Fruit fly (Drosophila melanogaster) whole organism, embryonic: Measurements from ENCODE around the gene CG7879.
A peak's percentile ranks its signal among the peaks of the same experiment; 100 is the strongest.

Experiments used
- Atf3 ChIP-seq: fragments of 200-800 bp; sonication (Bioruptor generic); optimal IDR thresholded peaks from 3 replicates; lab custom pipeline; 2016; ENCODE audit warnings: missing biosample characterization, missing genetic modification characterization
- CG10209 ChIP-seq: fragments of 200-800 bp; sonication (Bioruptor generic); optimal IDR thresholded peaks from 3 replicates; lab custom pipeline; 2017; ENCODE audit warnings: missing biosample characterization, mild to moderate bottlenecking, missing genetic modification characterization, missing genetic modification reagents
- CG10654 ChIP-seq: fragments of 200-800 bp; sonication (Bioruptor generic); optimal IDR thresholded peaks from 2 replicates; lab custom pipeline; 2016; ENCODE audit warnings: missing biosample characterization, missing genetic modification characterization
- CG11085 ChIP-seq: fragments of 200-800 bp; sonication (Bioruptor generic); IDR thresholded peaks from 2 replicates; pipeline ENCODE4 v1.3.6; 2022; ENCODE audit warnings: missing biosample characterization, missing genetic modification characterization
- CG11560 ChIP-seq: fragments of 200-800 bp; sonication (Bioruptor generic); IDR thresholded peaks from 3 replicates; pipeline ENCODE4 v1.3.6; 2022; ENCODE audit warnings: missing biosample characterization, missing genetic modification characterization
- CG12071 ChIP-seq: fragments of 200-800 bp; sonication (Bioruptor generic); optimal IDR thresholded peaks from 3 replicates; lab custom pipeline; 2018; ENCODE audit warnings: missing biosample characterization, mild to moderate bottlenecking, missing genetic modification characterization
- CG13624 ChIP-seq: fragments of 200-800 bp; sonication (Bioruptor generic); optimal IDR thresholded peaks from 2 replicates; lab custom pipeline; 2016; ENCODE audit warnings: missing biosample characterization, missing genetic modification characterization
- CG14667 ChIP-seq: fragments of 200-800 bp; sonication (Bioruptor generic); IDR thresholded peaks from 2 replicates; pipeline ENCODE4 v1.3.6; 2022; ENCODE audit warnings: missing biosample characterization, missing genetic modification characterization
- CG17385 ChIP-seq: fragments of 200-800 bp; sonication (Bioruptor generic); optimal IDR thresholded peaks from 3 replicates; lab custom pipeline; 2018; ENCODE audit warnings: missing biosample characterization, mild to moderate bottlenecking, missing genetic modification characterization
- CG1832 ChIP-seq: fragments of 200-800 bp; sonication (Bioruptor generic); optimal IDR thresholded peaks from 2 replicates; lab custom pipeline; 2017; ENCODE audit warnings: missing biosample characterization, mild to moderate bottlenecking, missing genetic modification characterization, inconsistent platforms
- CG18476 ChIP-seq: fragments of 200-800 bp; sonication (Bioruptor generic); optimal IDR thresholded peaks from 2 replicates; lab custom pipeline; 2016; ENCODE audit warnings: missing biosample characterization, mild to moderate bottlenecking, missing genetic modification characterization
- CG2678 ChIP-seq: fragments of 200-800 bp; sonication (Bioruptor generic); optimal IDR thresholded peaks from 3 replicates; lab custom pipeline; 2019; ENCODE audit warnings: missing biosample characterization, mild to moderate bottlenecking, missing genetic modification characterization, moderate library complexity
- CG3726 ChIP-seq: fragments of 200-800 bp; sonication (Bioruptor generic); IDR thresholded peaks from 3 replicates; pipeline ENCODE4, ENCODE4 v1.3.6; 2022; ENCODE audit warnings: missing biosample characterization, missing genetic modification characterization
- CG4328 ChIP-seq: fragments of 200-800 bp; sonication (Bioruptor generic); optimal IDR thresholded peaks from 3 replicates; lab custom pipeline; 2017; ENCODE audit warnings: missing biosample characterization, missing genetic modification reagents, missing genetic modification characterization
- CG6254 ChIP-seq: fragments of 200-800 bp; sonication (Bioruptor generic); optimal IDR thresholded peaks from 3 replicates; lab custom pipeline; 2017; ENCODE audit warnings: mild to moderate bottlenecking, missing biosample characterization, missing genetic modification reagents, missing genetic modification characterization
- CG6854 ChIP-seq: fragments of 200-800 bp; sonication (Bioruptor generic); optimal IDR thresholded peaks from 3 replicates; lab custom pipeline; 2017; ENCODE audit warnings: missing biosample characterization, mild to moderate bottlenecking, missing genetic modification characterization
- Drgx ChIP-seq: fragments of 200-800 bp; sonication (Bioruptor generic); IDR thresholded peaks from 2 replicates; pipeline ENCODE4 v1.3.6; 2022; ENCODE audit warnings: missing biosample characterization, missing genetic modification characterization
- E2f2 ChIP-seq: fragments of 200-800 bp; sonication (Bioruptor generic); IDR thresholded peaks from 2 replicates; pipeline ENCODE4 v1.3.6; 2022; ENCODE audit warnings: missing biosample characterization, missing genetic modification characterization
- Fer3 ChIP-seq: fragments of 200-800 bp; sonication (Bioruptor generic); optimal IDR thresholded peaks from 2 replicates; lab custom pipeline; 2018; ENCODE audit warnings: missing biosample characterization, mild to moderate bottlenecking, missing genetic modification characterization, moderate library complexity
- Gsc ChIP-seq: fragments of 200-800 bp; sonication (Bioruptor generic); IDR thresholded peaks from 2 replicates; pipeline ENCODE4 v1.3.6; 2022; ENCODE audit warnings: missing biosample characterization, missing genetic modification characterization
- H2.0 ChIP-seq: fragments of 200-800 bp; sonication (Bioruptor generic); IDR thresholded peaks from 2 replicates; pipeline ENCODE4 v1.3.6; 2022; ENCODE audit warnings: missing biosample characterization, missing genetic modification characterization
- HLH4C ChIP-seq: fragments of 200-800 bp; sonication (Bioruptor generic); IDR thresholded peaks from 3 replicates; pipeline ENCODE4 v1.3.6; 2022; ENCODE audit warnings: missing biosample characterization, missing genetic modification characterization; ENCODE audit not compliant: partially characterized antibody
- Lhr ChIP-seq: fragments of 200-800 bp; sonication (Bioruptor generic); optimal IDR thresholded peaks from 3 replicates; lab custom pipeline; 2017; ENCODE audit warnings: mild to moderate bottlenecking, missing biosample characterization, missing genetic modification reagents, missing genetic modification characterization
- Max ChIP-seq: fragments of 200-800 bp; sonication (Bioruptor generic); optimal IDR thresholded peaks from 2 replicates; lab custom pipeline; 2016; ENCODE audit warnings: missing biosample characterization, mild to moderate bottlenecking, missing genetic modification characterization
- Mes4 ChIP-seq: fragments of 200-800 bp; sonication (Bioruptor generic); optimal IDR thresholded peaks from 2 replicates; lab custom pipeline; 2016; ENCODE audit warnings: missing biosample characterization, missing genetic modification characterization
- NC2α ChIP-seq: fragments of 200-800 bp; sonication (Bioruptor generic); optimal IDR thresholded peaks from 2 replicates; lab custom pipeline; 2016; ENCODE audit warnings: missing biosample characterization, missing genetic modification characterization
- Neu2 ChIP-seq: fragments of 200-800 bp; sonication (Bioruptor generic); optimal IDR thresholded peaks from 3 replicates; lab custom pipeline; 2016; ENCODE audit warnings: missing biosample characterization, missing genetic modification characterization, borderline replicate concordance
- TFAM ChIP-seq: fragments of 200-800 bp; sonication (Bioruptor generic); optimal IDR thresholded peaks from 2 replicates; lab custom pipeline; 2017; ENCODE audit warnings: missing biosample characterization, missing genetic modification characterization, inconsistent platforms
- cad ChIP-seq: fragments of >200 bp; optimal IDR thresholded peaks from 2 replicates; lab custom pipeline; 2017; ENCODE audit warnings: missing biosample characterization, missing genetic modification characterization
- cas ChIP-seq: fragments of 200-800 bp; sonication (Bioruptor generic); IDR thresholded peaks from 2 replicates; pipeline ENCODE4 v1.3.6; 2022; ENCODE audit warnings: missing biosample characterization, missing genetic modification characterization
- cg ChIP-seq: fragments of 200-800 bp; sonication (Bioruptor generic); optimal IDR thresholded peaks from 3 replicates; lab custom pipeline; 2019; ENCODE audit warnings: missing biosample characterization, mild to moderate bottlenecking, missing genetic modification characterization, moderate library complexity
- chinmo ChIP-seq: fragments of 200-800 bp; sonication (Bioruptor generic); IDR thresholded peaks from 4 replicates; pipeline ENCODE4 v1.3.6; 2022; ENCODE audit warnings: missing biosample characterization, missing genetic modification characterization; ENCODE audit not compliant: partially characterized antibody
- ci ChIP-seq: fragments of 200-800 bp; sonication (Bioruptor generic); IDR thresholded peaks from 3 replicates; pipeline ENCODE4 v1.3.6; 2022; ENCODE audit warnings: missing biosample characterization, missing genetic modification characterization
- corto ChIP-seq: fragments of 200-800 bp; sonication (Bioruptor generic); optimal IDR thresholded peaks from 2 replicates; lab custom pipeline; 2016; ENCODE audit warnings: missing biosample characterization, mild to moderate bottlenecking, missing genetic modification characterization, moderate library complexity
- croc ChIP-seq: fragments of 200-800 bp; sonication (Bioruptor generic); conservative IDR thresholded peaks from 3 replicates; pipeline ENCODE4 v1.3.6; 2022; ENCODE audit warnings: missing biosample characterization, missing genetic modification characterization
- exex ChIP-seq: fragments of 200-800 bp; sonication (Bioruptor generic); optimal IDR thresholded peaks from 4 replicates; lab custom pipeline; 2018; ENCODE audit warnings: missing biosample characterization, mild to moderate bottlenecking, missing genetic modification characterization, moderate library complexity
- fd102C ChIP-seq: fragments of 200-800 bp; sonication (Bioruptor generic); optimal IDR thresholded peaks from 2 replicates; lab custom pipeline; 2018; ENCODE audit warnings: missing biosample characterization, mild to moderate bottlenecking, missing genetic modification characterization, moderate library complexity
- mld ChIP-seq: fragments of 200-800 bp; sonication (Bioruptor generic); IDR thresholded peaks from 3 replicates; pipeline ENCODE4 v1.3.6; 2022; ENCODE audit warnings: missing biosample characterization, missing genetic modification characterization; ENCODE audit not compliant: partially characterized antibody
- peb ChIP-seq: fragments of 200-800 bp; sonication (Bioruptor generic); IDR thresholded peaks from 2 replicates; pipeline ENCODE4 v1.3.6; 2022; ENCODE audit warnings: missing biosample characterization, missing genetic modification characterization
- phol ChIP-seq: fragments of 200-800 bp; sonication (Bioruptor generic); optimal IDR thresholded peaks from 3 replicates; lab custom pipeline; 2018; ENCODE audit warnings: missing biosample characterization, mild to moderate bottlenecking, missing genetic modification characterization, moderate library complexity
- pnt ChIP-seq: fragments of 200-800 bp; sonication (Bioruptor generic); optimal IDR thresholded peaks from 3 replicates; lab custom pipeline; 2016; ENCODE audit warnings: missing biosample characterization, missing genetic modification characterization
- pzg ChIP-seq: fragments of 200-800 bp; sonication (Bioruptor generic); optimal IDR thresholded peaks from 3 replicates; lab custom pipeline; 2018; ENCODE audit warnings: missing biosample characterization, mild to moderate bottlenecking, missing genetic modification characterization, moderate library complexity
- sens ChIP-seq: fragments of 200-800 bp; sonication (Bioruptor generic); peaks from one replicate; lab custom pipeline; 2016; ENCODE audit warnings: missing biosample characterization, missing genetic modification characterization
- sisA ChIP-seq: fragments of 200-800 bp; sonication (Bioruptor generic); IDR thresholded peaks from 2 replicates; pipeline ENCODE4 v1.3.6; 2022; ENCODE audit warnings: missing biosample characterization, missing genetic modification characterization
- slbo ChIP-seq: fragments of 200-800 bp; sonication (Bioruptor generic); IDR thresholded peaks from 2 replicates; pipeline ENCODE4 v1.3.6; 2022; ENCODE audit warnings: missing biosample characterization, missing genetic modification characterization
- sr ChIP-seq: fragments of 200-800 bp; sonication (Bioruptor generic); IDR thresholded peaks from 3 replicates; pipeline ENCODE4 v1.3.6; 2022; ENCODE audit warnings: missing biosample characterization, missing genetic modification characterization
- stc ChIP-seq: fragments of 200-800 bp; sonication (Bioruptor generic); IDR thresholded peaks from 2 replicates; pipeline ENCODE4 v1.3.6; 2022; ENCODE audit warnings: missing biosample characterization, missing genetic modification characterization
- zen ChIP-seq: fragments of 200-800 bp; sonication (Bioruptor generic); optimal IDR thresholded peaks from 3 replicates; lab custom pipeline; 2018; ENCODE audit warnings: missing biosample characterization, mild to moderate bottlenecking, missing genetic modification characterization, moderate library complexity

Gene CG7879

dm6 chr3L:1536487-1537337 lies 31.7 kb downstream of the CG7879 start, which contains the start of the genes CG12091 and pns (continued):
- no peak for TF ChIP-seq CG1832 (GFP tag; lab: Kevin White, UChicago)
- TF ChIP-seq mld (GFP tag; lab: Robert Waterston, UW), result no peak
- TF ChIP-seq CG11560, result 0 out of 3 replicates have a peak, but pooled peaks have one; percentile 10
- no peak for TF ChIP-seq Gsc (GFP tag; lab: Robert Waterston, UW)
- no peak for TF ChIP-seq CG3726 (GFP tag; lab: Robert Waterston, UW)
- TF ChIP-seq H2.0 (GFP tag; lab: Robert Waterston, UW), result peak; percentile 77
- TF ChIP-seq CG13624 (GFP tag; lab: Kevin White, UChicago), result peak; percentile 77
- TF ChIP-seq Drgx (GFP tag; lab: Robert Waterston, UW), result no peak
- peak; percentile 47; the same call in 1 of the 2 replicates for TF ChIP-seq E2f2 (GFP tag; lab: Robert Waterston, UW)
- TF ChIP-seq CG14667 (GFP tag; lab: Robert Waterston, UW), result 0 out of 2 replicates have a peak, but pooled peaks have one; percentile 10
- TF ChIP-seq TFAM (GFP tag; lab: Kevin White, UChicago), result no peak
- peak; percentile 62 for TF ChIP-seq Mes4 (GFP tag; lab: Kevin White, UChicago)
- TF ChIP-seq phol (tag; lab: Kevin White, UChicago), result peak; percentile 82
- TF ChIP-seq peb (GFP tag; lab: Robert Waterston, UW), result peak; percentile 59
- peak; percentile 83 for TF ChIP-seq slbo
- TF ChIP-seq CG10209, result peak; percentile 61
- TF ChIP-seq Fer3 (tag; lab: Kevin White, UChicago), result peak; percentile 56
- peak; percentile 12 for TF ChIP-seq fd102C (GFP tag; lab: Kevin White, UChicago)
- TF ChIP-seq CG2678, result peak; percentile 68
- 0 out of 2 replicates have a peak, but pooled peaks have one; percentile 43 for TF ChIP-seq stc (GFP tag; lab: Robert Waterston, UW)
- peak; percentile 57 for TF ChIP-seq CG12071
- peak; percentile 72 for TF ChIP-seq zen (tag; lab: Kevin White, UChicago)
- peak; percentile 100 for TF ChIP-seq CG6254 (GFP tag; lab: Kevin White, UChicago)
- peak; percentile 10 for TF ChIP-seq cad (GFP tag; lab: Kevin White, UChicago)
- peak; percentile 96 for TF ChIP-seq pzg (GFP tag; lab: Kevin White, UChicago)
- TF ChIP-seq Neu2 (GFP tag; lab: Kevin White, UChicago), result peak; percentile 14
- 0 out of 4 replicates have a peak, but pooled peaks have one; percentile 21 for TF ChIP-seq chinmo (GFP tag; lab: Robert Waterston, UW)
- TF ChIP-seq Atf3 (GFP tag; lab: Kevin White, UChicago), result peak; percentile 41
- no peak; the same call in 1 of the 2 replicates for TF ChIP-seq sisA (GFP tag; lab: Robert Waterston, UW)
- TF ChIP-seq pnt (GFP tag; lab: Kevin White, UChicago), result peak; percentile 63
- no peak for TF ChIP-seq cg (GFP tag; lab: Kevin White, UChicago)
- peak; percentile 38; the same call in 1 of the 2 replicates for TF ChIP-seq CG11085 (GFP tag; lab: Robert Waterston, UW)
- peak; percentile 27; the same call in 1 of the 2 replicates for TF ChIP-seq cas
- TF ChIP-seq NC2α (GFP tag; lab: Kevin White, UChicago), result peak; percentile 0
- TF ChIP-seq CG17385, result peak; percentile 51
- peak; percentile 21 for TF ChIP-seq exex
- peak; percentile 17 for TF ChIP-seq CG6854 (GFP tag; lab: Kevin White, UChicago)
- TF ChIP-seq Lhr (GFP tag; lab: Kevin White, UChicago), result peak; percentile 70
- peak; percentile 32; the same call in 1 of the 3 replicates for TF ChIP-seq croc (GFP tag; lab: Robert Waterston, UW)
- no peak for TF ChIP-seq corto
- TF ChIP-seq sr (GFP tag; lab: Robert Waterston, UW), result no peak
- peak; percentile 65 for TF ChIP-seq CG10654 (GFP tag; lab: Kevin White, UChicago)
- peak; percentile 27 for TF ChIP-seq CG18476 (GFP tag; lab: Kevin White, UChicago)
- TF ChIP-seq CG4328 (GFP tag; lab: Kevin White, UChicago), result peak; percentile 14
- peak; percentile 97 for TF ChIP-seq sens (GFP tag; lab: Kevin White, UChicago)
- TF ChIP-seq HLH4C, result peak; percentile 40; the same call in 1 of the 3 replicates
- peak; percentile 72 for TF ChIP-seq Max (GFP tag; lab: Kevin White, UChicago)
- TF ChIP-seq ci (GFP tag; lab: Robert Waterston, UW), result peak; percentile 80
